Worm (Caenorhabditis elegans): ENCODE measurements around the gene ruvb-2.

The ruvb-2 gene

ce11 chrIV:6879666-6880210 is 39.5 kb downstream of the ruvb-2 start:
- no peak for TF ChIP-seq F22D6.2 (tag; optimal IDR thresholded peaks at IDR 0.05)
- TF ChIP-seq B0019.2 (GFP tag; conservative IDR thresholded peaks at IDR 0.05), result no peak
- TF ChIP-seq nhr-80 (tag; optimal IDR thresholded peaks at IDR 0.05), result peak; percentile 50

DNA sequence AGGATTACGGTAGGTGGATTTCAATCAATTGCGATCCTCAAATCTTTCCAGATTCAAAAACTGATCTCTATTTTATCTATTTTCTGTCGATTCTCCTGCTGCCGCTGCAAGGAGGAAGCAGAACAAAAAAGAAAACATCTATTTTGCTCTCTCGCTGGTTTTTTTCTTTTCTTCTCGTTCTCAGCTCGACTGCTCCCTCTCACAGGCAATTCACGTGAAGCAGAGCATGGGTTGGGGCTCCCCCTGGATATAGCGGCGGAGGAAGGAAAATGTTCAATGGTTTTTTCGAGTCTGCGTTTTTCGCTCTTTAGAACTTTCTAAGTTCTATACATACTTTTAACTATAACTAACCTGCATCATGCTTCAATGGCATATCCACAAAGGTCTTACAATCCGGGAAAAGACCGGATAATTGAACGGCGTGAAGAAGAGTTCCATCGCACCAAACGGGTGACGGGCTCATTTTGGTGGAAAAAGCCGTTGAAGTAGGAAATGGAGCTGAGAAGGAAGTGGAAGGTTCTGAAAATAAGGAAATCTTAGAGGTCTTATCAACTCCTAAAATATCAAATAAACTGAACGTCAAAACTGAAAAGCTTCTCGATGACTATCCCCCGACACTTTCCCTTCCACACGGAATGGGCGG is 40.2 kb downstream of the ruvb-2 start:
- TF ChIP-seq C06A6.2 (GFP tag; conservative IDR thresholded peaks at IDR 0.05) (peak; percentile 40; the same call in 1 of the 2 replicates), snpc-1.3 (tag; optimal IDR thresholded peaks at IDR 0.05; ENCODE audit: insufficient read depth) (no peak), lin-40 (tag; optimal IDR thresholded peaks at IDR 0.05) (peak; percentile 52), ZK185.1 (tag; optimal IDR thresholded peaks at IDR 0.05; ENCODE audit: poor library complexity, severe bottlenecking) (peak; percentile 18), lin-35 (GFP tag; optimal IDR thresholded peaks at IDR 0.05) (peak in 1 of 3 experiments; percentile 47), B0261.1 (tag; optimal IDR thresholded peaks at IDR 0.05) (no peak), lin-54 (GFP tag; optimal IDR thresholded peaks at IDR 0.05) (peak; percentile 31), chd-7 (tag; optimal IDR thresholded peaks at IDR 0.05) (peak; percentile 8), snpc-4 (GFP tag; optimal IDR thresholded peaks at IDR 0.05) (no peak), snpc-4 (tag; optimal IDR thresholded peaks at IDR 0.05) (peak in 1 of 4 experiments; percentile 31), K12H6.12 (tag; optimal IDR thresholded peaks at IDR 0.05) (peak; percentile 71), somi-1 (GFP tag; optimal IDR thresholded peaks at IDR 0.05) (peak; percentile 72), K11D2.4 (GFP tag; IDR thresholded peaks at IDR 0.05) (peak; percentile 59; the same call in 1 of the 2 replicates), aptf-2 (GFP tag; conservative IDR thresholded peaks at IDR 0.05) (no peak), ceh-27 (GFP tag; optimal IDR thresholded peaks at IDR 0.05) (peak; percentile 53)

DNA sequence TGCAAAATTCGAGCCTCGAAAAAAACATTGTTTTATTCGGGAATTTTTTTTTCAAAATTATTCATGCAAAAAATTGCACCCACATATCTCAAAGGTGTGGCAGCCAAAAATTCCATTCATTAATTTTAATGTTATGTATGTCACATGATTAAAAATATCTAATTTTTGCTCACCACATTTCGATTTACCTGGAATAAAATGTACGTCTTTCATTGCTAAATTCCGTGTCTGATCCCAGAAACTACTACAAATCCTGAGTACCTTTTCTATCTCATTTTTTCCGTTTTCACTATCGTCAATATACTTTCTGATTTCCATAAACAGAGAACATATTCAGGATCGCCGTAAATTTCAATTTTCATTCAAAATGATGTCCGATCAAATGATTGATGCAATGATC is 46.2 kb downstream of the ruvb-2 start, which contains the start of gene srx-19:
Gene srx-19, plus strand, starts transcription at position 301 of the 400 bp plus-strand sequence.
- TF ChIP-seq K12H6.12 (tag; optimal IDR thresholded peaks at IDR 0.05), result no peak
- TF ChIP-seq ama-1 (optimal IDR thresholded peaks at IDR 0.05), result no peak
- TF ChIP-seq ama-1 (GFP tag; optimal IDR thresholded peaks at IDR 0.05), result no peak
- no peak for TF ChIP-seq lin-26 (GFP tag; IDR thresholded peaks at IDR 0.05)
- no peak for TF ChIP-seq ceh-79 (tag; optimal IDR thresholded peaks at IDR 0.05)
- TF ChIP-seq tbx-9 (tag; optimal IDR thresholded peaks at IDR 0.05; ENCODE audit: borderline replicate concordance), result no peak
- TF ChIP-seq mcd-1 (GFP tag; IDR thresholded peaks at IDR 0.05), result no peak
- no peak for TF ChIP-seq sdz-38 (tag; optimal IDR thresholded peaks at IDR 0.05)
- TF ChIP-seq somi-1 (GFP tag; optimal IDR thresholded peaks at IDR 0.05), result no peak
- no peak for TF ChIP-seq nfya-1 (tag; optimal IDR thresholded peaks at IDR 0.05; ENCODE audit: borderline replicate concordance, insufficient read depth)
- no peak for TF ChIP-seq pha-4 (tag; optimal IDR thresholded peaks at IDR 0.05)

DNA sequence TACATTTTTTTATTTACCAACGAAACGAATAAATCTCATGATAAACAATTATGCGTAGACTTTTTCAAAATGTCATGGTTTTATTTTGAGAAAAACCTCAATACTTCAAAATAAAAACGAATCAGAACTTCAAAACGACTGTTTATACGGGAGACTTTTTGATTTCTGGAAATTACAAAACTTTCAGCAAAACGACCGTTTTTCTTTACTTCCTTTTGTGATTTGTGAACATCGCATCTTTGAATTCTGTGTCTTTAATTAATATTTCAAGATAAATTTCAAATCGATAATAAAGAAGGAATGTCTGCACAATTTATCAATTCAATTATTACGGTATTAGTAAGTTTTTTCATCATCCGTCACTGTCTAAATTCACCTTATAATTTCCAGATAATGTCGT is 51.4 kb downstream of the ruvb-2 start, which contains the start of gene srx-20:
Gene srx-20, plus strand, starts transcription at position 301 of the 400 bp plus-strand sequence.
- TF ChIP-seq pbrm-1 (GFP tag; IDR thresholded peaks at IDR 0.05) (no peak), unc-62 (GFP tag; optimal IDR thresholded peaks at IDR 0.05) (no peak), F57C9.4 (tag; optimal IDR thresholded peaks at IDR 0.05) (no peak), lin-26 (GFP tag; IDR thresholded peaks at IDR 0.05) (no peak), ztf-6 (GFP tag; IDR thresholded peaks at IDR 0.05) (no peak), dox-1 (GFP tag; IDR thresholded peaks at IDR 0.05) (no peak), akir-1 (GFP tag; optimal IDR thresholded peaks at IDR 0.05) (no peak), nfyb-1 (GFP tag; IDR thresholded peaks at IDR 0.05) (no peak), F55B11.4 (tag; optimal IDR thresholded peaks at IDR 0.05; ENCODE audit: borderline replicate concordance, insufficient read depth) (no peak), zfh-2 (GFP tag; conservative IDR thresholded peaks at IDR 0.05) (no peak), attf-3 (GFP tag; conservative IDR thresholded peaks at IDR 0.05) (no peak), lsy-27 (tag; optimal IDR thresholded peaks at IDR 0.05; ENCODE audit: borderline replicate concordance, insufficient read depth) (no peak), madf-8 (GFP tag; conservative IDR thresholded peaks at IDR 0.05) (no peak), ztf-26 (tag; optimal IDR thresholded peaks at IDR 0.05) (no peak), lsl-1 (GFP tag; optimal IDR thresholded peaks at IDR 0.05) (no peak)
